Comparison of ENCODE assay signal across 2 fruit fly cellular contexts in genomic region chr3R:29204612-29205480, dm6.
TF ChIP-seq lines count a peak whose summit lies in the region.

No protein-coding gene starts in this region.

TF ChIP-seq in whole organism, embryonic, 481 proteins besides CTCF, POLR2A, EP300 and RAD21 (continued from another document and continues in another):
- TF ChIP-seq nmo (GFP tag; optimal IDR thresholded peaks at IDR 0.05; lab: Kevin White, UChicago) (peak; percentile 84), peb (GFP tag; IDR thresholded peaks at IDR 0.05; lab: Robert Waterston, UW) (peak; percentile 81), CG10209 (GFP tag; optimal IDR thresholded peaks at IDR 0.05; lab: Kevin White, UChicago) (peak; percentile 68), Sox102F (GFP tag; optimal IDR thresholded peaks at IDR 0.05; lab: Kevin White, UChicago) (peak; percentile 90), CG15479 (GFP tag; optimal IDR thresholded peaks at IDR 0.05; lab: Kevin White, UChicago) (no peak), sens-2 (GFP tag; IDR thresholded peaks at IDR 0.05; lab: Robert Waterston, UW) (peak; percentile 68), bbx (GFP tag; IDR thresholded peaks at IDR 0.05; lab: Robert Waterston, UW; ENCODE audit: partially characterized antibody) (no peak), pros (GFP tag; optimal IDR thresholded peaks at IDR 0.05; lab: Kevin White, UChicago) (peak; percentile 30), NFAT (GFP tag; IDR thresholded peaks at IDR 0.05; lab: Robert Waterston, UW) (no peak), CG12744 (GFP tag; optimal IDR thresholded peaks at IDR 0.05; lab: Kevin White, UChicago) (no peak), CG6272 (GFP tag; IDR thresholded peaks at IDR 0.05; lab: Robert Waterston, UW) (peak; percentile 66), MTF-1 (GFP tag; optimal IDR thresholded peaks at IDR 0.05; lab: Kevin White, UChicago; ENCODE audit: borderline replicate concordance) (no peak), Side (GFP tag; optimal IDR thresholded peaks at IDR 0.05; lab: Kevin White, UChicago) (peak; percentile 71), dysf (GFP tag; IDR thresholded peaks at IDR 0.05; lab: Robert Waterston, UW) (peak; percentile 80), Nf-YC (tag; optimal IDR thresholded peaks at IDR 0.05; lab: Kevin White, UChicago) (peak; percentile 39), Spps (tag; optimal IDR thresholded peaks at IDR 0.05; lab: Kevin White, UChicago) (peak; percentile 72), sisA (GFP tag; IDR thresholded peaks at IDR 0.05; lab: Robert Waterston, UW) (peak; percentile 83), btn (GFP tag; optimal IDR thresholded peaks at IDR 0.05; lab: Kevin White, UChicago) (peak; percentile 69), toy (GFP tag; IDR thresholded peaks at IDR 0.05; lab: Robert Waterston, UW) (no peak), H2.0 (GFP tag; IDR thresholded peaks at IDR 0.05; lab: Robert Waterston, UW) (peak; percentile 78), prd (optimal IDR thresholded peaks at IDR 0.05; lab: Kevin White, UChicago) (no peak), prd (GFP tag; IDR thresholded peaks at IDR 0.05; lab: Robert Waterston, UW) (peak; percentile 88), Bdp1 (GFP tag; optimal IDR thresholded peaks at IDR 0.05; lab: Kevin White, UChicago) (peak; percentile 55), fru (optimal IDR thresholded peaks at IDR 0.05; lab: Kevin White, UChicago) (no peak), Atf6 (GFP tag; IDR thresholded peaks at IDR 0.05; lab: Robert Waterston, UW) (no peak), salm (tag; optimal IDR thresholded peaks at IDR 0.05; lab: Kevin White, UChicago) (peak; percentile 59), Dp (GFP tag; optimal IDR thresholded peaks at IDR 0.05; lab: Kevin White, UChicago) (no peak), Hmx (GFP tag; optimal IDR thresholded peaks at IDR 0.05; lab: Kevin White, UChicago) (no peak), CG16863 (GFP tag; optimal IDR thresholded peaks at IDR 0.05; lab: Kevin White, UChicago) (peak; percentile 79), Sin3A (optimal IDR thresholded peaks at IDR 0.05; lab: Kevin White, UChicago) (no peak), lmd (GFP tag; IDR thresholded peaks at IDR 0.05; lab: Robert Waterston, UW) (peak; percentile 82), Stat92E (GFP tag; optimal IDR thresholded peaks at IDR 0.05; lab: Kevin White, UChicago) (no peak), HmgD (GFP tag; optimal IDR thresholded peaks at IDR 0.05; lab: Kevin White, UChicago) (no peak), sr (GFP tag; IDR thresholded peaks at IDR 0.05; lab: Robert Waterston, UW) (peak; percentile 20; the same call in 1 of the 3 replicates), lola (GFP tag; optimal IDR thresholded peaks at IDR 0.05; lab: Kevin White, UChicago) (peak in 1 of 3 experiments; percentile 80), CG31224 (GFP tag; IDR thresholded peaks at IDR 0.05; lab: Robert Waterston, UW) (0 out of 2 replicates have a peak, but pooled peaks have one; percentile 29), CG34224 (GFP tag; IDR thresholded peaks at IDR 0.05; lab: Robert Waterston, UW; ENCODE audit: partially characterized antibody) (no peak), Hr78 (GFP tag; optimal IDR thresholded peaks at IDR 0.05; lab: Kevin White, UChicago) (peak in 1 of 2 experiments; percentile 58), Ets97D (GFP tag; optimal IDR thresholded peaks at IDR 0.05; lab: Kevin White, UChicago) (peak; percentile 27), CG1647 (GFP tag; optimal IDR thresholded peaks at IDR 0.05; lab: Kevin White, UChicago) (peak; percentile 53), CG11093 (GFP tag; IDR thresholded peaks at IDR 0.05; lab: Robert Waterston, UW) (peak; percentile 79), Eip74EF (GFP tag; optimal IDR thresholded peaks at IDR 0.05; lab: Kevin White, UChicago) (peak in 1 of 2 experiments; percentile 78), CG10267 (tag; optimal IDR thresholded peaks at IDR 0.05; lab: Kevin White, UChicago) (peak; percentile 68), CG2129 (GFP tag; IDR thresholded peaks at IDR 0.05; lab: Robert Waterston, UW; ENCODE audit: partially characterized antibody) (no peak), ERR (GFP tag; optimal IDR thresholded peaks at IDR 0.05; lab: Kevin White, UChicago) (peak; percentile 25), CG18476 (GFP tag; optimal IDR thresholded peaks at IDR 0.05; lab: Kevin White, UChicago) (peak; percentile 60), CG6254 (GFP tag; optimal IDR thresholded peaks at IDR 0.05; lab: Kevin White, UChicago) (peak; percentile 63), CG3847 (GFP tag; IDR thresholded peaks at IDR 0.05; lab: Robert Waterston, UW) (peak; percentile 65), CG18599 (GFP tag; optimal IDR thresholded peaks at IDR 0.05; lab: Kevin White, UChicago) (peak; percentile 71), fd96Cb (tag; optimal IDR thresholded peaks at IDR 0.05; lab: Kevin White, UChicago) (peak; percentile 88), bowl (GFP tag; IDR thresholded peaks at IDR 0.05; lab: Robert Waterston, UW) (no peak), Camta (GFP tag; optimal IDR thresholded peaks at IDR 0.05; lab: Kevin White, UChicago) (peak; percentile 69), ftz-f1 (GFP tag; optimal IDR thresholded peaks at IDR 0.05; lab: Kevin White, UChicago) (no peak), gcm2 (GFP tag; optimal IDR thresholded peaks at IDR 0.05; lab: Kevin White, UChicago) (peak; percentile 33), bab2 (GFP tag; optimal IDR thresholded peaks at IDR 0.05; lab: Kevin White, UChicago) (peak; percentile 74), CG1024 (GFP tag; IDR thresholded peaks at IDR 0.05; lab: Robert Waterston, UW) (peak; percentile 57; the same call in 1 of the 2 replicates), CG14441 (GFP tag; IDR thresholded peaks at IDR 0.05; lab: Robert Waterston, UW) (peak; percentile 69), Dref (GFP tag; IDR thresholded peaks at IDR 0.05; lab: Robert Waterston, UW) (no peak), wdn (GFP tag; IDR thresholded peaks at IDR 0.05; lab: Robert Waterston, UW) (peak; percentile 44; the same call in 1 of the 2 replicates), YL-1 (GFP tag; optimal IDR thresholded peaks at IDR 0.05; lab: Kevin White, UChicago) (no peak), dmrt11E (tag; optimal IDR thresholded peaks at IDR 0.05; lab: Kevin White, UChicago) (peak; percentile 76), CG17361 (GFP tag; IDR thresholded peaks at IDR 0.05; lab: Robert Waterston, UW) (peak; percentile 87), Hr3 (GFP tag; optimal IDR thresholded peaks at IDR 0.05; lab: Kevin White, UChicago) (peak; percentile 56), Poxn (GFP tag; IDR thresholded peaks at IDR 0.05; lab: Robert Waterston, UW) (no peak), dati (GFP tag; IDR thresholded peaks at IDR 0.05; lab: Robert Waterston, UW) (peak; percentile 43; the same call in 1 of the 2 replicates), NC2β (GFP tag; optimal IDR thresholded peaks at IDR 0.05; lab: Kevin White, UChicago) (peak; percentile 68)

TF ChIP-seq in whole organism, prepupa, 60 proteins besides CTCF, POLR2A, EP300 and RAD21 (continued from another document):
- TF ChIP-seq Smox (GFP tag; optimal IDR thresholded peaks at IDR 0.05; lab: Kevin White, UChicago): no peak
- TF ChIP-seq cyc (GFP tag; optimal IDR thresholded peaks at IDR 0.05; lab: Kevin White, UChicago): no peak
- no peak for TF ChIP-seq esn (GFP tag; optimal IDR thresholded peaks at IDR 0.05; lab: Kevin White, UChicago)
- peak; percentile 20 for TF ChIP-seq CG10669 (GFP tag; optimal IDR thresholded peaks at IDR 0.05; lab: Kevin White, UChicago)
- TF ChIP-seq Ets96B (tag; optimal IDR thresholded peaks at IDR 0.05; lab: Kevin White, UChicago): peak; percentile 47
- peak in 1 of 2 experiments; percentile 58 for TF ChIP-seq salr (GFP tag; optimal IDR thresholded peaks at IDR 0.05; lab: Kevin White, UChicago)
- no peak for TF ChIP-seq Eip93F (GFP tag; optimal IDR thresholded peaks at IDR 0.05; lab: Kevin White, UChicago)
- TF ChIP-seq CG6854 (GFP tag; optimal IDR thresholded peaks at IDR 0.05; lab: Kevin White, UChicago): no peak
- TF ChIP-seq CG3919 (GFP tag; optimal IDR thresholded peaks at IDR 0.05; lab: Kevin White, UChicago): peak; percentile 56
- TF ChIP-seq Met (GFP tag; optimal IDR thresholded peaks at IDR 0.05; lab: Kevin White, UChicago): no peak
- peak; percentile 79 for TF ChIP-seq CG15336 (GFP tag; IDR thresholded peaks at IDR 0.05; lab: Robert Waterston, UW)
- TF ChIP-seq CG7368 (GFP tag; optimal IDR thresholded peaks at IDR 0.05; lab: Kevin White, UChicago): peak; percentile 15
- no peak for TF ChIP-seq CG11902 (GFP tag; optimal IDR thresholded peaks at IDR 0.05; lab: Kevin White, UChicago)
- peak; percentile 52 for TF ChIP-seq CG10631 (GFP tag; optimal IDR thresholded peaks at IDR 0.05; lab: Kevin White, UChicago)
- TF ChIP-seq fkh (GFP tag; optimal IDR thresholded peaks at IDR 0.05; lab: Kevin White, UChicago): no peak
- peak; percentile 55 for TF ChIP-seq CG3032 (tag; optimal IDR thresholded peaks at IDR 0.05; lab: Kevin White, UChicago)
- TF ChIP-seq Hr39 (GFP tag; optimal IDR thresholded peaks at IDR 0.05; lab: Kevin White, UChicago): no peak
- peak; percentile 86 for TF ChIP-seq CG32006 (GFP tag; optimal IDR thresholded peaks at IDR 0.05; lab: Kevin White, UChicago)
- no peak for TF ChIP-seq fd85E (GFP tag; optimal IDR thresholded peaks at IDR 0.05; lab: Kevin White, UChicago)
- no peak for TF ChIP-seq CG31627 (GFP tag; optimal IDR thresholded peaks at IDR 0.05; lab: Kevin White, UChicago)
- TF ChIP-seq OdsH (GFP tag; optimal IDR thresholded peaks at IDR 0.05; lab: Kevin White, UChicago): peak; percentile 63
- TF ChIP-seq CG8632 (GFP tag; optimal IDR thresholded peaks at IDR 0.05; lab: Kevin White, UChicago): no peak
- TF ChIP-seq CG9139 (GFP tag; optimal IDR thresholded peaks at IDR 0.05; lab: Kevin White, UChicago): no peak
- TF ChIP-seq CG34406 (GFP tag; optimal IDR thresholded peaks at IDR 0.05; lab: Kevin White, UChicago): no peak
- no peak for TF ChIP-seq CG11762 (GFP tag; optimal IDR thresholded peaks at IDR 0.05; lab: Kevin White, UChicago; ENCODE audit: insufficient read depth)
- peak; percentile 27 for TF ChIP-seq Sox14 (GFP tag; optimal IDR thresholded peaks at IDR 0.05; lab: Kevin White, UChicago)
- TF ChIP-seq ss (GFP tag; optimal IDR thresholded peaks at IDR 0.05; lab: Kevin White, UChicago): peak in 1 of 2 experiments; percentile 35
- TF ChIP-seq Ets21C (GFP tag; optimal IDR thresholded peaks at IDR 0.05; lab: Kevin White, UChicago): no peak
- TF ChIP-seq vri (GFP tag; optimal IDR thresholded peaks at IDR 0.05; lab: Kevin White, UChicago): no peak
- TF ChIP-seq svp (GFP tag; lab: Kevin White, UChicago): no peak
- peak; percentile 3 for TF ChIP-seq CG16779 (tag; optimal IDR thresholded peaks at IDR 0.05; lab: Kevin White, UChicago)
- peak; percentile 89 for TF ChIP-seq Eip78C (GFP tag; lab: Kevin White, UChicago)
- TF ChIP-seq dac (GFP tag; optimal IDR thresholded peaks at IDR 0.05; lab: Kevin White, UChicago): peak; percentile 68
- peak; percentile 73 for TF ChIP-seq CG4318 (GFP tag; optimal IDR thresholded peaks at IDR 0.05; lab: Kevin White, UChicago)
- peak; percentile 46 for TF ChIP-seq Lpt (GFP tag; optimal IDR thresholded peaks at IDR 0.05; lab: Kevin White, UChicago)
- no peak for TF ChIP-seq Hr38 (GFP tag; optimal IDR thresholded peaks at IDR 0.05; lab: Kevin White, UChicago)
- no peak for TF ChIP-seq Sox102F (GFP tag; optimal IDR thresholded peaks at IDR 0.05; lab: Kevin White, UChicago)
